Worm (Caenorhabditis elegans) whole organism, young adult: Measurements from ENCODE around the gene dmd-7.

Experiments used
- B0336.3 ChIP-seq: fragments of 200-800 bp; sonication (Bioruptor generic); IDR thresholded peaks from 2 replicates; pipeline ENCODE4 v1.3.6; 2022; ENCODE audit warnings: missing genetic modification characterization, missing compliant biosample characterization
- C06A6.2 ChIP-seq: fragments of 200-800 bp; sonication (Bioruptor generic); conservative IDR thresholded peaks from 2 replicates; pipeline ENCODE4 v1.3.6; 2022; ENCODE audit warnings: missing genetic modification characterization, missing compliant biosample characterization
- F39B2.1 ChIP-seq: fragments of 200-800 bp; sonication (Bioruptor generic); IDR thresholded peaks from 2 replicates; pipeline ENCODE4 v1.3.6; 2022; ENCODE audit warnings: missing genetic modification reagents, missing genetic modification characterization, missing compliant biosample characterization
- F49E8.2 ChIP-seq: sonication (generic microtip); optimal IDR thresholded peaks from 3 replicates; lab custom pipeline; 2017; ENCODE audit warnings: missing genetic modification characterization, mild to moderate bottlenecking, missing compliant biosample characterization, antibody characterized with exemption, moderate library complexity; ENCODE audit not compliant: insufficient read depth
- F55B11.4 ChIP-seq: sonication (generic microtip); optimal IDR thresholded peaks from 2 replicates; lab custom pipeline; 2016; ENCODE audit warnings: missing compliant biosample characterization, missing genetic modification characterization, borderline replicate concordance; ENCODE audit not compliant: insufficient read depth
- F57A8.1 ChIP-seq: fragments of 200-800 bp; sonication (Bioruptor generic); optimal IDR thresholded peaks from 2 replicates; lab custom pipeline; 2018; ENCODE audit warnings: mild to moderate bottlenecking, missing genetic modification characterization, moderate library complexity, missing compliant biosample characterization
- K12H6.12 ChIP-seq: fragments of 200-800 bp; sonication (Bioruptor generic); optimal IDR thresholded peaks from 2 replicates; lab custom pipeline; 2018; ENCODE audit warnings: mild to moderate bottlenecking, missing genetic modification characterization, missing compliant biosample characterization
- Y53G8AR.9 ChIP-seq: fragments of 200-800 bp; sonication (Bioruptor generic); conservative IDR thresholded peaks from 2 replicates; pipeline ENCODE4 v1.3.6; 2022; ENCODE audit warnings: missing genetic modification reagents, missing genetic modification characterization, missing compliant biosample characterization
- Y56A3A.18 ChIP-seq: fragments of 200-800 bp; sonication (Bioruptor generic); IDR thresholded peaks from 2 replicates; pipeline ENCODE4 v1.3.6; 2022; ENCODE audit warnings: missing genetic modification reagents, missing genetic modification characterization, missing compliant biosample characterization
- Y79H2A.3 ChIP-seq: fragments of 200-800 bp; sonication (Bioruptor generic); conservative IDR thresholded peaks from 2 replicates; pipeline ENCODE4 v1.3.6; 2022; ENCODE audit warnings: missing genetic modification reagents, missing genetic modification characterization, missing compliant biosample characterization
- ZK185.1 ChIP-seq: sonication (generic microtip); optimal IDR thresholded peaks from 2 replicates; lab custom pipeline; 2016; ENCODE audit warnings: mild to moderate bottlenecking, missing genetic modification characterization, missing compliant biosample characterization; ENCODE audit not compliant: poor library complexity, severe bottlenecking
- atf-7 ChIP-seq: sonication (generic microtip); optimal IDR thresholded peaks from 2 replicates; lab custom pipeline; 2017; ENCODE audit warnings: mild to moderate bottlenecking, missing genetic modification characterization, missing compliant biosample characterization
- attf-5 ChIP-seq: fragments of 200-800 bp; sonication (Bioruptor generic); optimal IDR thresholded peaks from 2 replicates; lab custom pipeline; 2018; ENCODE audit warnings: mild to moderate bottlenecking, missing genetic modification characterization, missing compliant biosample characterization
- cebp-1 ChIP-seq, 2 experiments: fragments of 200-800 bp in 1 of 2; sonication (Bioruptor generic) in 1 of 2; sonication (generic microtip) in 1 of 2; IDR thresholded peaks in 1 of 2; optimal IDR thresholded peaks in 1 of 2; 2 replicates each; pipeline versions ENCODE4 v1.3.6 to Lab custom; 2017 to 2022; ENCODE audit warnings: missing compliant biosample characterization in 2 of 2, missing genetic modification characterization in 2 of 2, mild to moderate bottlenecking in 1 of 2, missing genetic modification reagents in 1 of 2, moderate library complexity in 1 of 2
- ceh-40 ChIP-seq: fragments of 200-800 bp; sonication (Bioruptor generic); IDR thresholded peaks from 2 replicates; pipeline ENCODE4 v1.3.6; 2022; ENCODE audit warnings: missing genetic modification characterization, missing compliant biosample characterization
- die-1 ChIP-seq: sonication (generic microtip); optimal IDR thresholded peaks from 2 replicates; lab custom pipeline; 2016; ENCODE audit warnings: missing genotype, mild to moderate bottlenecking, missing genetic modification characterization, missing compliant biosample characterization
- dox-1 ChIP-seq: fragments of 200-800 bp; sonication (Bioruptor generic); IDR thresholded peaks from 2 replicates; pipeline ENCODE4 v1.3.6; 2022; ENCODE audit warnings: missing genetic modification reagents, missing genetic modification characterization, missing compliant biosample characterization
- ets-4 ChIP-seq: fragments of 200-800 bp; sonication (Bioruptor generic); optimal IDR thresholded peaks from 2 replicates; lab custom pipeline; 2018; ENCODE audit warnings: mild to moderate bottlenecking, missing genetic modification characterization, missing compliant biosample characterization
- fkh-3 ChIP-seq: sonication (generic microtip); optimal IDR thresholded peaks from 2 replicates; lab custom pipeline; 2016; ENCODE audit warnings: mild to moderate bottlenecking, missing genetic modification characterization, missing compliant biosample characterization
- gei-17 ChIP-seq: fragments of 200-800 bp; sonication (Bioruptor generic); optimal IDR thresholded peaks from 2 replicates; lab custom pipeline; 2018; ENCODE audit warnings: mild to moderate bottlenecking, missing genetic modification characterization, missing compliant biosample characterization
- him-1 ChIP-seq: sonication (generic microtip); optimal IDR thresholded peaks from 2 replicates; lab custom pipeline; 2016; ENCODE audit warnings: missing genotype, missing genetic modification reagents, missing genetic modification characterization, missing compliant biosample characterization
- hlh-26 ChIP-seq: fragments of 200-800 bp; sonication (Bioruptor generic); conservative IDR thresholded peaks from 2 replicates; pipeline ENCODE4 v1.3.6; 2022; ENCODE audit warnings: missing genetic modification reagents, missing genetic modification characterization, missing compliant biosample characterization
- hmg-1.2 ChIP-seq: fragments of 200-800 bp; sonication (Bioruptor generic); IDR thresholded peaks from 2 replicates; pipeline ENCODE4 v1.3.6; 2022; ENCODE audit warnings: missing genetic modification reagents, missing genetic modification characterization, missing compliant biosample characterization
- hmg-20 ChIP-seq: fragments of 200-800 bp; sonication (Bioruptor generic); IDR thresholded peaks from 2 replicates; pipeline ENCODE4 v1.3.6; 2022; ENCODE audit warnings: missing genetic modification reagents, missing genetic modification characterization, missing compliant biosample characterization
- hrde-1 ChIP-seq: sonication (generic microtip); optimal IDR thresholded peaks from 2 replicates; lab custom pipeline; 2016; ENCODE audit warnings: missing genetic modification characterization, mild to moderate bottlenecking, missing compliant biosample characterization, moderate library complexity, missing genotype, missing genetic modification reagents, borderline replicate concordance
- lin-40 ChIP-seq: sonication (generic microtip); optimal IDR thresholded peaks from 2 replicates; lab custom pipeline; 2016; ENCODE audit warnings: missing genetic modification characterization, mild to moderate bottlenecking, missing compliant biosample characterization, missing genotype, missing genetic modification reagents
- lir-1 ChIP-seq: fragments of 200-800 bp; sonication (Bioruptor generic); conservative IDR thresholded peaks from 2 replicates; pipeline ENCODE4 v1.3.6; 2022; ENCODE audit warnings: missing genetic modification reagents, missing genetic modification characterization, missing compliant biosample characterization
- madf-10 ChIP-seq: sonication (generic microtip); optimal IDR thresholded peaks from 2 replicates; lab custom pipeline; 2016; ENCODE audit warnings: mild to moderate bottlenecking, missing genetic modification characterization, missing compliant biosample characterization
- madf-8 ChIP-seq: fragments of 200-800 bp; sonication (Bioruptor generic); conservative IDR thresholded peaks from 2 replicates; pipeline ENCODE4 v1.3.6; 2022; ENCODE audit warnings: missing genetic modification reagents, missing genetic modification characterization, missing compliant biosample characterization
- mel-28 ChIP-seq: sonication (generic microtip); optimal IDR thresholded peaks from 2 replicates; lab custom pipeline; 2016; ENCODE audit warnings: borderline replicate concordance, mild to moderate bottlenecking, missing genetic modification characterization, missing compliant biosample characterization
- mes-4 ChIP-seq: sonication (generic microtip); optimal IDR thresholded peaks from 2 replicates; lab custom pipeline; 2016; ENCODE audit warnings: missing genotype, missing genetic modification characterization, missing compliant biosample characterization
- nfyb-1 ChIP-seq: fragments of 200-800 bp; sonication (Bioruptor generic); IDR thresholded peaks from 2 replicates; pipeline ENCODE4 v1.3.6; 2022; ENCODE audit warnings: missing genetic modification reagents, missing genetic modification characterization, missing compliant biosample characterization
- nhr-80 ChIP-seq: sonication (generic microtip); optimal IDR thresholded peaks from 2 replicates; lab custom pipeline; 2016; ENCODE audit warnings: missing genetic modification characterization, missing compliant biosample characterization
- pbrm-1 ChIP-seq: fragments of 200-800 bp; sonication (Bioruptor generic); IDR thresholded peaks from 2 replicates; pipeline ENCODE4 v1.3.6; 2022; ENCODE audit warnings: missing genetic modification reagents, missing genetic modification characterization, missing compliant biosample characterization
- rec-8 ChIP-seq, 2 experiments: sonication (generic microtip); optimal IDR thresholded peaks; 2 replicates each; lab custom pipeline; 2016; ENCODE audit warnings: mild to moderate bottlenecking in 2 of 2, missing genetic modification characterization in 2 of 2, missing genetic modification reagents in 2 of 2, missing genotype in 2 of 2, missing biosample characterization in 1 of 2, missing compliant biosample characterization in 1 of 2, moderate library complexity in 1 of 2
- repo-1 ChIP-seq: sonication (generic microtip); optimal IDR thresholded peaks from 2 replicates; lab custom pipeline; 2017; ENCODE audit warnings: mild to moderate bottlenecking, missing genetic modification characterization, missing compliant biosample characterization
- rpc-1 ChIP-seq, 2 experiments: fragments of 150-350 bp in 1 of 2; sonication (generic microtip) in 1 of 2; optimal IDR thresholded peaks; 2 replicates each; lab custom pipeline; 2014 to 2018; ENCODE audit warnings: missing biosample characterization in 1 of 2, missing genetic modification characterization in 1 of 2, missing genetic modification reagents in 1 of 2, missing genotype in 1 of 2
- snpc-1.3 ChIP-seq: sonication (generic microtip); optimal IDR thresholded peaks from 2 replicates; lab custom pipeline; 2017; ENCODE audit warnings: missing genetic modification characterization, mild to moderate bottlenecking, missing compliant biosample characterization, antibody characterized with exemption, moderate library complexity, missing genotype, missing genetic modification reagents; ENCODE audit not compliant: insufficient read depth
- tlf-1 ChIP-seq: fragments of 200-800 bp; sonication (Bioruptor generic); optimal IDR thresholded peaks from 2 replicates; lab custom pipeline; 2018; ENCODE audit warnings: mild to moderate bottlenecking, missing genetic modification characterization, missing compliant biosample characterization
- zfh-2 ChIP-seq: fragments of 200-800 bp; sonication (Bioruptor generic); conservative IDR thresholded peaks from 2 replicates; pipeline ENCODE4 v1.3.6; 2022; ENCODE audit warnings: missing genetic modification reagents, missing genetic modification characterization, missing compliant biosample characterization
- ztf-18 ChIP-seq: sonication (generic microtip); optimal IDR thresholded peaks from 2 replicates; lab custom pipeline; 2016; ENCODE audit warnings: missing genotype, mild to moderate bottlenecking, missing genetic modification characterization, missing compliant biosample characterization
- ztf-26 ChIP-seq: sonication (generic microtip); optimal IDR thresholded peaks from 2 replicates; lab custom pipeline; 2017; ENCODE audit warnings: missing genetic modification characterization, missing compliant biosample characterization
- ztf-6 ChIP-seq: fragments of 200-800 bp; sonication (Bioruptor generic); IDR thresholded peaks from 2 replicates; pipeline ENCODE4 v1.3.6; 2022; ENCODE audit warnings: missing genetic modification reagents, missing genetic modification characterization, missing compliant biosample characterization

Gene dmd-7

DNA sequence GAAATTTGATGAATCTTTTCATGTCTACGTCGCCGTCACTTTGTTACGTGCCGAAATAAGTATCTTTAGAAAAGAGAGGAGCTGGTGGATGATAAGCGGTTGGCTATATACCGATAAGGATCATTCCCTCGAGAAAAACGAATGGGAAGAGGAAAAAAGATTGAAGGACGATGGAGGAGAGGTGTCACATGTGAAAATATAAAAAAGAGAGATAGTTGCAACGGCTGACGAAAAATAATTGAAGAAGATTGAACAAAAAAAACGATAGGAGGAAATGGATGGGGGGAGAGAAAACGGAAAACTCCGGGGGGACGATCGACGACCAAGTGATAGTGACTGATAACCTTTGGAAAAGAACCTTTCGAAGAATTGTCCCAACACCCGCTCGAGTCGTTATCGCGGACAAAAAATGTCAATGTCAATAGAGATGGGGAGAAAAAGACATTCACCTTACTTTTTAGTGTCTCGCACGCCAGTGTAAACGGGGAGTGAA lies 17.2 kb upstream of the dmd-7 start (continued):
- TF ChIP-seq rec-8 (tag; optimal IDR thresholded peaks at IDR 0.05; lab: Kevin White, UChicago) (no peak), ZK185.1 (tag; lab: Kevin White, UChicago) (no peak), ztf-26 (tag; lab: Kevin White, UChicago) (peak; percentile 53), nfyb-1 (GFP tag; lab: Robert Waterston, UW) (peak; percentile 64), gei-17 (peak; percentile 3), pbrm-1 (peak; percentile 21; the same call in 1 of the 2 replicates), zfh-2 (GFP tag; lab: Robert Waterston, UW) (peak; percentile 63), madf-8 (GFP tag; lab: Robert Waterston, UW) (no peak), C06A6.2 (no peak)

DNA sequence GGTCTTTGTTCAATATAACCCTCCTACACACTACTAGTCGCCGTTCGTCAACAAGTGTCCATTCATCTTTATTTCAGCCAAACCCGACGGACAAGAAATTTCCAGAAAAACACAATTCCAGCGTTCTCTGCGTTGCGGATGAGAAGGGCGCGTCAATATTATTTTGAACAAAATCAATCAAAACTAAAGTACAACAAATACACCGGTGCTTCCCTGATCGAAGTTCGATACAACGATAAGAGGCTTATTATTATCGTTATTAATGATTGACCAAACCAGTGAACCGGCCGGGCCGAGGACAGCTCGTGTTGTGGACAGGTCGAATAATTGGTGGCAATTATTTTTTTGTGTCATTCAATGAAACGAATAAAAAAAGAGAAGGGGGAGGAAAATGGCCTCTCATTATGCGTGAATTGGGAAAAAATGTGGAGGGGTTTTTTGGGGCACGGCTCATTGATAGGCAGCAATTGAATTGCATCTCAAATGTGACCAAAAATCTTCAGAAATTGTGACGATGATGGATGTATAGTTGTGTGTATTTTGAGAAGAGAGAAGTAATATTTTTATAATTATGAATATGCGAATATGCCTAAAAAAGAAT lies 16.0 kb upstream of the dmd-7 start:
- TF ChIP-seq F55B11.4 (tag; lab: Kevin White, UChicago) (no peak), gei-17 (no peak), zfh-2 (GFP tag; lab: Robert Waterston, UW) (0 out of 2 replicates have a peak, but pooled peaks have one; percentile 22), ceh-40 (no peak), Y79H2A.3 (GFP tag; lab: Robert Waterston, UW) (no peak), Y56A3A.18 (GFP tag; lab: Robert Waterston, UW) (no peak), C06A6.2 (no peak), hmg-1.2 (GFP tag; lab: Robert Waterston, UW) (no peak), rpc-1 (optimal IDR thresholded peaks at IDR 0.05; lab: Kevin White, UChicago) (no peak), rpc-1 (tag; optimal IDR thresholded peaks at IDR 0.05; lab: Kevin White, UChicago) (no peak), repo-1 (tag; lab: Kevin White, UChicago) (no peak), atf-7 (no peak), hmg-20 (GFP tag; lab: Robert Waterston, UW) (no peak), F39B2.1 (GFP tag; lab: Robert Waterston, UW) (no peak), hrde-1 (no peak), F57A8.1 (no peak), hlh-26 (GFP tag; lab: Robert Waterston, UW) (no peak), snpc-1.3 (no peak), Y53G8AR.9 (GFP tag; lab: Robert Waterston, UW) (no peak), ets-4 (peak; percentile 55), F49E8.2 (tag; lab: Kevin White, UChicago) (no peak), pbrm-1 (no peak), mes-4 (tag; lab: Kevin White, UChicago) (no peak), madf-10 (tag; lab: Kevin White, UChicago) (peak; percentile 92), fkh-3 (tag; lab: Kevin White, UChicago) (no peak), dox-1 (GFP tag; lab: Robert Waterston, UW) (peak; percentile 40; the same call in 1 of the 2 replicates), B0336.3 (GFP tag; lab: Robert Waterston, UW) (0 out of 2 replicates have a peak, but pooled peaks have one; percentile 26), nhr-80 (tag; lab: Kevin White, UChicago) (peak; percentile 89), him-1 (tag; lab: Kevin White, UChicago) (no peak), attf-5 (peak; percentile 16), ztf-18 (tag; lab: Kevin White, UChicago) (no peak), lin-40 (tag; lab: Kevin White, UChicago) (no peak), tlf-1 (GFP tag; lab: Kevin White, UChicago) (peak; percentile 19), ztf-6 (GFP tag; lab: Robert Waterston, UW) (no peak), die-1 (tag; lab: Kevin White, UChicago) (no peak), cebp-1 (GFP tag; IDR thresholded peaks at IDR 0.05; lab: Robert Waterston, UW) (no peak), cebp-1 (tag; optimal IDR thresholded peaks at IDR 0.05; lab: Kevin White, UChicago) (peak; percentile 21), K12H6.12 (peak; percentile 27), lir-1 (no peak), mel-28 (tag; lab: Kevin White, UChicago) (no peak)
